Fruit fly (Drosophila melanogaster) whole organism, embryonic: Measurements from ENCODE around the gene CG32425.

ENCODE experiments used
- Atf3 ChIP-seq: fragments of 200-800 bp; sonication (Bioruptor generic); optimal IDR thresholded peaks from 3 replicates; lab custom pipeline; 2016; ENCODE audit warnings: missing biosample characterization, missing genetic modification characterization
- Awh ChIP-seq: fragments of 200-800 bp; sonication (Bioruptor generic); IDR thresholded peaks from 2 replicates; pipeline ENCODE4, ENCODE4 v1.3.6; 2022; ENCODE audit warnings: missing biosample characterization, missing genetic modification characterization
- Blimp-1 ChIP-seq: fragments of 200-800 bp; sonication (Bioruptor generic); optimal IDR thresholded peaks from 3 replicates; lab custom pipeline; 2018; ENCODE audit warnings: missing biosample characterization, missing genetic modification characterization, mild to moderate bottlenecking, moderate library complexity, missing genetic modification reagents
- CG10543 ChIP-seq: fragments of 200-800 bp; sonication (Bioruptor generic); optimal IDR thresholded peaks from 3 replicates; lab custom pipeline; 2017; ENCODE audit warnings: missing biosample characterization, mild to moderate bottlenecking, missing genetic modification characterization, moderate library complexity
- CG1233 ChIP-seq: fragments of 200-800 bp; sonication (Bioruptor generic); optimal IDR thresholded peaks from 4 replicates; lab custom pipeline; 2018; ENCODE audit warnings: missing biosample characterization, mild to moderate bottlenecking, missing genetic modification characterization
- CG15514 ChIP-seq: fragments of 200-800 bp; sonication (Bioruptor generic); optimal IDR thresholded peaks from 3 replicates; lab custom pipeline; 2017; ENCODE audit warnings: missing biosample characterization, missing genetic modification characterization, mild to moderate bottlenecking, moderate library complexity, missing genetic modification reagents
- CG15601 ChIP-seq: fragments of 200-800 bp; sonication (Bioruptor generic); optimal IDR thresholded peaks from 3 replicates; lab custom pipeline; 2019; ENCODE audit warnings: missing biosample characterization, mild to moderate bottlenecking, missing genetic modification characterization, moderate library complexity
- CG17829 ChIP-seq: fragments of 200-800 bp; optimal IDR thresholded peaks from 2 replicates; lab custom pipeline; 2019; ENCODE audit warnings: missing biosample characterization, mild to moderate bottlenecking, missing genetic modification characterization, moderate library complexity
- CG17912 ChIP-seq: fragments of 200-800 bp; sonication (Bioruptor generic); optimal IDR thresholded peaks from 2 replicates; lab custom pipeline; 2018; ENCODE audit warnings: missing biosample characterization, mild to moderate bottlenecking, missing genetic modification characterization
- CG18599 ChIP-seq: fragments of 200-800 bp; sonication (Bioruptor generic); optimal IDR thresholded peaks from 3 replicates; lab custom pipeline; 2017; ENCODE audit warnings: missing biosample characterization, missing genetic modification characterization, mild to moderate bottlenecking, moderate library complexity, missing genetic modification reagents
- CG43689 ChIP-seq: fragments of 200-800 bp; sonication (Bioruptor generic); IDR thresholded peaks from 2 replicates; pipeline ENCODE4 v1.3.6; 2022; ENCODE audit warnings: missing biosample characterization, missing genetic modification characterization
- CG7372 ChIP-seq: fragments of 200-800 bp; sonication (Bioruptor generic); IDR thresholded peaks from 2 replicates; pipeline ENCODE4 v1.3.6; 2022; ENCODE audit warnings: missing biosample characterization, missing genetic modification characterization
- CG8478 ChIP-seq: fragments of >200 bp; optimal IDR thresholded peaks from 2 replicates; lab custom pipeline; 2018
- Dad ChIP-seq: fragments of 200-800 bp; sonication (Bioruptor generic); optimal IDR thresholded peaks from 3 replicates; lab custom pipeline; 2016; ENCODE audit warnings: missing biosample characterization, missing genetic modification characterization
- Deaf1 ChIP-seq: fragments of 200-800 bp; optimal IDR thresholded peaks from 3 replicates; lab custom pipeline; 2019; ENCODE audit warnings: missing biosample characterization, mild to moderate bottlenecking, missing genetic modification characterization, moderate library complexity
- H2.0 ChIP-seq: fragments of 200-800 bp; sonication (Bioruptor generic); IDR thresholded peaks from 2 replicates; pipeline ENCODE4 v1.3.6; 2022; ENCODE audit warnings: missing biosample characterization, missing genetic modification characterization
- Med ChIP-seq: fragments of 200-800 bp; sonication (Bioruptor generic); peaks from one replicate; lab custom pipeline; 2016; ENCODE audit warnings: missing biosample characterization, missing genetic modification characterization, mild to moderate bottlenecking, inconsistent platforms, moderate library complexity
- NC2β ChIP-seq: fragments of 200-800 bp; sonication (Bioruptor generic); optimal IDR thresholded peaks from 2 replicates; lab custom pipeline; 2016; ENCODE audit warnings: missing biosample characterization, missing genetic modification characterization
- Nf-YA ChIP-seq: fragments of 200-800 bp; sonication (Bioruptor generic); IDR thresholded peaks from 2 replicates; pipeline ENCODE4 v1.3.6; 2022; ENCODE audit warnings: missing biosample characterization, missing genetic modification characterization
- Nf-YB ChIP-seq: fragments of 200-800 bp; sonication (Bioruptor generic); optimal IDR thresholded peaks from 3 replicates; lab custom pipeline; 2019; ENCODE audit warnings: missing biosample characterization, mild to moderate bottlenecking, missing genetic modification characterization, moderate library complexity
- Pdp1 ChIP-seq, 2 experiments: fragments of 200-800 bp; sonication (Bioruptor generic); optimal IDR thresholded peaks; 3 replicates each; lab custom pipeline; 2016; ENCODE audit warnings: missing biosample characterization in 2 of 2, missing genetic modification characterization in 2 of 2, mild to moderate bottlenecking in 1 of 2, moderate library complexity in 1 of 2
- Sry-δ ChIP-seq: fragments of 200-800 bp; sonication (Bioruptor generic); optimal IDR thresholded peaks from 2 replicates; lab custom pipeline; 2016; ENCODE audit warnings: missing biosample characterization, missing genetic modification characterization
- Ssrp ChIP-seq: fragments of 200-800 bp; sonication (Bioruptor generic); optimal IDR thresholded peaks from 2 replicates; lab custom pipeline; 2018; ENCODE audit warnings: missing biosample characterization, mild to moderate bottlenecking, missing genetic modification characterization, moderate library complexity
- abd-A ChIP-seq: fragments of 200-800 bp; sonication (Bioruptor generic); optimal IDR thresholded peaks from 3 replicates; lab custom pipeline; 2019; ENCODE audit warnings: missing biosample characterization, mild to moderate bottlenecking, missing genetic modification characterization, moderate library complexity
- az2 ChIP-seq: fragments of 200-800 bp; sonication (Bioruptor generic); optimal IDR thresholded peaks from 3 replicates; lab custom pipeline; 2016; ENCODE audit warnings: missing biosample characterization, missing genetic modification characterization
- bigmax ChIP-seq: fragments of 200-800 bp; sonication (Bioruptor generic); optimal IDR thresholded peaks from 2 replicates; lab custom pipeline; 2018; ENCODE audit warnings: missing biosample characterization, mild to moderate bottlenecking, missing genetic modification characterization
- bowl ChIP-seq: fragments of 200-800 bp; sonication (Bioruptor generic); IDR thresholded peaks from 2 replicates; pipeline ENCODE4 v1.3.6; 2022; ENCODE audit warnings: missing biosample characterization, missing genetic modification characterization
- cad ChIP-seq: fragments of >200 bp; optimal IDR thresholded peaks from 2 replicates; lab custom pipeline; 2017; ENCODE audit warnings: missing biosample characterization, missing genetic modification characterization
- cas ChIP-seq: fragments of 200-800 bp; sonication (Bioruptor generic); IDR thresholded peaks from 2 replicates; pipeline ENCODE4 v1.3.6; 2022; ENCODE audit warnings: missing biosample characterization, missing genetic modification characterization
- caup ChIP-seq: fragments of 200-800 bp; sonication (Bioruptor generic); optimal IDR thresholded peaks from 3 replicates; lab custom pipeline; 2017; ENCODE audit warnings: missing biosample characterization, mild to moderate bottlenecking, missing genetic modification characterization, moderate library complexity; ENCODE audit not compliant: severe bottlenecking
- chif ChIP-seq, 2 experiments: fragments of 200-800 bp; sonication (Bioruptor generic); optimal IDR thresholded peaks; 3 replicates each; lab custom pipeline; 2016; ENCODE audit warnings: missing biosample characterization in 2 of 2, missing genetic modification characterization in 2 of 2
- corto ChIP-seq: fragments of 200-800 bp; sonication (Bioruptor generic); optimal IDR thresholded peaks from 2 replicates; lab custom pipeline; 2016; ENCODE audit warnings: missing biosample characterization, mild to moderate bottlenecking, missing genetic modification characterization, moderate library complexity
- danr ChIP-seq: fragments of 200-800 bp; sonication (Bioruptor generic); IDR thresholded peaks from 2 replicates; pipeline ENCODE4 v1.3.6; 2022; ENCODE audit warnings: missing biosample characterization, missing genetic modification characterization
- dmrt99B ChIP-seq: fragments of 200-800 bp; sonication (Bioruptor generic); optimal IDR thresholded peaks from 2 replicates; lab custom pipeline; 2018; ENCODE audit warnings: missing biosample characterization, mild to moderate bottlenecking, missing genetic modification characterization, moderate library complexity
- dpn ChIP-seq, 2 experiments: fragments of 200-800 bp; sonication (Bioruptor generic); optimal IDR thresholded peaks; 3 replicates each; lab custom pipeline; 2016; ENCODE audit warnings: missing biosample characterization in 2 of 2, missing genetic modification characterization in 2 of 2
- eve ChIP-seq, 2 experiments: fragments of >200 bp; optimal IDR thresholded peaks; 2 replicates each; lab custom pipeline; 2017; ENCODE audit warnings: missing biosample characterization in 2 of 2, missing genetic modification characterization in 2 of 2
- fd3F ChIP-seq: fragments of 200-800 bp; sonication (Bioruptor generic); optimal IDR thresholded peaks from 2 replicates; lab custom pipeline; 2018; ENCODE audit warnings: missing biosample characterization, mild to moderate bottlenecking, missing genetic modification characterization, moderate library complexity
- kay ChIP-seq: fragments of 200-800 bp; sonication (Bioruptor generic); optimal IDR thresholded peaks from 2 replicates; lab custom pipeline; 2016; ENCODE audit warnings: missing biosample characterization, missing genetic modification characterization
- luna ChIP-seq: fragments of 200-800 bp; sonication (Bioruptor generic); optimal IDR thresholded peaks from 2 replicates; lab custom pipeline; 2016; ENCODE audit warnings: missing biosample characterization, missing genetic modification characterization
- mam ChIP-seq: fragments of 200-800 bp; sonication (Bioruptor generic); optimal IDR thresholded peaks from 3 replicates; lab custom pipeline; 2016; ENCODE audit warnings: missing biosample characterization, missing genetic modification characterization
- nau ChIP-seq: fragments of 200-800 bp; sonication (Bioruptor generic); optimal IDR thresholded peaks from 3 replicates; lab custom pipeline; 2017; ENCODE audit warnings: missing biosample characterization, mild to moderate bottlenecking, missing genetic modification characterization, missing genetic modification reagents
- sens ChIP-seq: fragments of 200-800 bp; sonication (Bioruptor generic); peaks from one replicate; lab custom pipeline; 2016; ENCODE audit warnings: missing biosample characterization, missing genetic modification characterization
- stc ChIP-seq: fragments of 200-800 bp; sonication (Bioruptor generic); IDR thresholded peaks from 2 replicates; pipeline ENCODE4 v1.3.6; 2022; ENCODE audit warnings: missing biosample characterization, missing genetic modification characterization
- sug ChIP-seq: fragments of 200-800 bp; optimal IDR thresholded peaks from 2 replicates; lab custom pipeline; 2019; ENCODE audit warnings: missing biosample characterization, mild to moderate bottlenecking, missing genetic modification characterization, moderate library complexity
- z ChIP-seq: fragments of 200-800 bp; sonication (Bioruptor generic); IDR thresholded peaks from 3 replicates; pipeline ENCODE4 v1.3.6; 2022; ENCODE audit warnings: missing biosample characterization, missing genetic modification characterization

The CG32425 gene

DNA sequence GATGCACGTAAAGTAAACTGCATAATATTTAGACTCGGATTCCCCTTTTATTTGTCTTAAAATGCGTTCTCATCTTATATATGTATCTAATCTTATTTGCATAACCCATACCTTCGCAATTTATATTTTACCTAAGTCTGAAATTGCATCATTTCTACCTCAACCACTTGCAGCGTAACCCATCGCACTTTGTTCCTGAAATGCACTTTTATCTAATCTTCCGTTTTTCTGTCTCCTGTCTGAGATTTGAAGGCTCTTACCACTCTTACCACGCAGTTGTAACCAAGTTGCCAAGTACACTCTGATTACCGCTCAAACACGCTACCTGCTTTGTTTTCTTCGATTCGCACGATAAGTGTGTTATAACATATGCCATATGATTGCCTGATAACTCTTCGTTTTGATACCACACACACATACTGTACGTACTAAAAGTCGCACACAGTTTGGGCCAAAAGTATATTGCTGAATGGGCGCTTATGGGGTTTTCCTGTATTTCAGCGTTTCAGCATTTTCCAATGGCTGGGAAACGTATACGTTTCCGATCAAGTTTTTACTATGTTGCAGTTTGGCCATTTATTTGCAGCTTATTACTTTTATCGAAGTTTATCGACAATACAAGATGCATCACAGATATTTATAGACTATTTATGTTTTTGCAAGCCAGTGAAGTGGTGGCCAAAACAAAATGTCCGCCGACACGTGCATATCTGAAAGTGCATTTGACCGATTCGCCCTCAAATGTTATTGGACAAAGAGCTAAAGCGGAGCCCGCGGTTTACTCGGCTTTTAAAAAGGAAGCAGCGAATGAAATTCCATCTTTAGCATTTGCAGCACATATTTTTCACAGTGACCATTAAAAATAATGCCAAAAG, 42.2 kb downstream of the CG32425 start (continued):
- TF ChIP-seq eve (GFP tag; optimal IDR thresholded peaks at IDR 0.05; lab: Kevin White, UChicago): peak in 1 of 2 experiments; percentile 50
- TF ChIP-seq Med (GFP tag; lab: Kevin White, UChicago): peak; percentile 74
- no peak for TF ChIP-seq CG8478 (lab: Kevin White, UChicago)
- peak in 1 of 2 experiments; percentile 82 for TF ChIP-seq Pdp1 (GFP tag; optimal IDR thresholded peaks at IDR 0.05; lab: Kevin White, UChicago)
- TF ChIP-seq caup (GFP tag; lab: Kevin White, UChicago): peak; percentile 5
- peak; percentile 51 for TF ChIP-seq sug

DNA sequence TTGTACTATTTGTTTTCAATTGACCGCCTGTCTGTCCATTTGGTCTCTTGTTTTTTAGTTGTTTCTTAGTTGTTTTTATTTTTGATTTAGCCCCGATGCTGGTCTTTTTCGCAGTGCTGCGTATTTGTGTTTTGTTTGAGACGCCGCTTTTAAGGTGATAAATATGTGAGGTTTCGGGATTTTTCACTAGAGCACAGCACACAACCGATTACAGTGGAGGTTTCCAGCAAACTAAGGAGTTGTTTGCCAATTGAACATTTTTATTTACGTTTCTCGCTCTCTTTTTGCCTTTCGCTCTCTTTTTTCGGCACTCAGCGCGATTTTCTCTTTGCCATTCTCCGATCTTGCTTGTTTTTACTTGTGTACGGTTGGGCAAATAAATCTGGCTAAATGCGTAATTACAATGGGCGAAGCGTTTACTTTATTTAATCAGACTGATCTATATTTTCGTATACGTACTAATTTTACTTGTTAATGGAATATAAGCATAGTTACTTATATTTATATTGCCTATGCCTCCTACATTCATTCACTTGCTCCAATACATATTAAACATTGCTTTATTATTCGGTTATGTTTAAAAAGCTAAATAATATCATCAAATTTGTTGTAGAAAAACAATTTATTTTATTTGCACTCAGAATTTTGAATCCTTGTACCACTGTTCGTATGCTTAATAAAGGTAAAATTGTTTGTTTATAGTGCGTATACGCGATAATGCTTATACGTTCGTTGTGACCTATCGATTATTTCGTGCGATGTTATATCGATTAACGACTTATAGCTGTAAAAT, 43.3 kb downstream of the CG32425 start, which contains the start of gene Rcd2:
Rcd2 (minus strand) TSS at position 236 of the 793 bp plus-strand sequence.
- TF ChIP-seq cas (GFP tag; lab: Robert Waterston, UW) (peak; percentile 68), Deaf1 (peak; percentile 72), CG15514 (GFP tag; lab: Kevin White, UChicago) (peak; percentile 79), CG10543 (peak; percentile 93), Sry-δ (GFP tag; lab: Kevin White, UChicago) (peak; percentile 43), az2 (GFP tag; lab: Kevin White, UChicago) (peak; percentile 38), Atf3 (GFP tag; lab: Kevin White, UChicago) (peak; percentile 17), sens (peak; percentile 94), NC2β (peak; percentile 14), Dad (GFP tag; lab: Kevin White, UChicago) (no peak), z (GFP tag; lab: Robert Waterston, UW) (no peak), CG1233 (peak; percentile 87), mam (GFP tag; lab: Kevin White, UChicago) (peak; percentile 66), luna (GFP tag; lab: Kevin White, UChicago) (no peak), CG17912 (GFP tag; lab: Kevin White, UChicago) (peak; percentile 55), Nf-YB (GFP tag; lab: Kevin White, UChicago) (peak; percentile 72), Ssrp (tag; lab: Kevin White, UChicago) (peak; percentile 52), corto (GFP tag; lab: Kevin White, UChicago) (no peak), fd3F (peak; percentile 84), bigmax (GFP tag; lab: Kevin White, UChicago) (no peak), Blimp-1 (peak; percentile 68), bowl (GFP tag; lab: Robert Waterston, UW) (no peak), CG18599 (GFP tag; lab: Kevin White, UChicago) (peak; percentile 91), CG15601 (tag; lab: Kevin White, UChicago) (peak; percentile 63), chif (GFP tag; optimal IDR thresholded peaks at IDR 0.05; lab: Kevin White, UChicago) (peak in 1 of 2 experiments; percentile 47), stc (peak; percentile 83), CG43689 (GFP tag; lab: Robert Waterston, UW) (no peak), abd-A (peak; percentile 94), CG7372 (GFP tag; lab: Robert Waterston, UW) (peak; percentile 92), dmrt99B (tag; lab: Kevin White, UChicago) (peak; percentile 90), kay (peak; percentile 44), cad (GFP tag; lab: Kevin White, UChicago) (no peak), nau (GFP tag; lab: Kevin White, UChicago) (peak; percentile 81), Nf-YA (GFP tag; lab: Robert Waterston, UW) (peak; percentile 51; the same call in 1 of the 2 replicates), Awh (GFP tag; lab: Robert Waterston, UW) (peak; percentile 64; the same call in 1 of the 2 replicates), danr (peak; percentile 57; the same call in 1 of the 2 replicates), dpn (GFP tag; optimal IDR thresholded peaks at IDR 0.05; lab: Kevin White, UChicago) (peak; percentile 28 to 65), CG17829 (peak; percentile 77), eve (GFP tag; optimal IDR thresholded peaks at IDR 0.05; lab: Kevin White, UChicago) (peak in 1 of 2 experiments; percentile 47), H2.0 (peak; percentile 64)
